Worm (Caenorhabditis elegans): ENCODE results near the gene B0281.4.

DNA sequence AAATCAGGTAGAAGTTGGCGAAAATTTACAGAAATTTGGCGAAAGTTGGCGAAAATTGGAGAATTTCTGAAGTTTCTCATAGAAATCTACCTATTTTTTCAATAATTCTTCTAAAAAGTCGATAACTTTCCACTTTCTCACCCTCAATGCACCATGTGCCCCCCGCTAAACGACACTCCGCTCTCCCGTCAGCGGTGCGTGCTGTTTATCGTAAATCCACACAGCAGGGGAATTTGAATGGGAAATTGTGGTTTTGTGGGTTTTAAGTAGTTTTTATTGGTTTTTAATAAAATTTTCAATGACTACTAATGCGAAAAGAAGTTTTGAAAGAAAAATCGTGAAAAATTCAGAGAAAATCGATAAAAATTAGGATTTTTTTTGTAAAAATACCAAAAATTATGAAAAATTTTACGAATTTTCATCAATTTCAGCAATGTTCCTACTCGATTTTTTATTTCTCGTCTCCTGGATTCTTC lies 43.4 kb upstream of the B0281.4 start, which contains the start of gene F43C11.6:
- TF ChIP-seq pes-1 (GFP tag; IDR thresholded peaks at IDR 0.05) = no peak
- TF ChIP-seq flt-1 (GFP tag; IDR thresholded peaks at IDR 0.05) = no peak
- no peak for TF ChIP-seq ama-1 (optimal IDR thresholded peaks at IDR 0.05)
- no peak for TF ChIP-seq tra-4 (tag; optimal IDR thresholded peaks at IDR 0.05)
- no peak for TF ChIP-seq ets-7 (tag; optimal IDR thresholded peaks at IDR 0.05)
- TF ChIP-seq aly-1 (tag; optimal IDR thresholded peaks at IDR 0.05) = no peak
- no peak for TF ChIP-seq ceh-13 (GFP tag; optimal IDR thresholded peaks at IDR 0.05)
- TF ChIP-seq scrt-1 (GFP tag; IDR thresholded peaks at IDR 0.05) = no peak
- no peak for TF ChIP-seq B0310.2 (tag; optimal IDR thresholded peaks at IDR 0.05)
- no peak for TF ChIP-seq F13C5.2 (tag; optimal IDR thresholded peaks at IDR 0.05)
- no peak for TF ChIP-seq sea-1 (GFP tag; conservative IDR thresholded peaks at IDR 0.05)
- no peak for TF ChIP-seq hmg-4 (GFP tag; optimal IDR thresholded peaks at IDR 0.05)
- no peak for TF ChIP-seq hmbx-1 (tag; optimal IDR thresholded peaks at IDR 0.05)
- TF ChIP-seq hnd-1 (tag; optimal IDR thresholded peaks at IDR 0.05) = no peak
